Worm (Caenorhabditis elegans) whole organism, late embryonic: ENCODE measurements around the gene C06A12.19.

Source experiments
- C08G9.2 ChIP-seq: sonication (generic microtip); optimal IDR thresholded peaks from 2 replicates; lab custom pipeline; 2016; ENCODE audit warnings: mild to moderate bottlenecking, missing genetic modification characterization, moderate library complexity, missing compliant biosample characterization
- C38D4.7 ChIP-seq: fragments of 200-800 bp; sonication (Bioruptor generic); optimal IDR thresholded peaks from 2 replicates; lab custom pipeline; 2018; ENCODE audit warnings: mild to moderate bottlenecking, missing genetic modification characterization, moderate library complexity, missing compliant biosample characterization
- K02D7.2 ChIP-seq: sonication (generic microtip); optimal IDR thresholded peaks from 2 replicates; lab custom pipeline; 2017; ENCODE audit warnings: mild to moderate bottlenecking, missing genetic modification characterization, missing compliant biosample characterization
- ceh-18 ChIP-seq: sonication (generic microtip); optimal IDR thresholded peaks from 2 replicates; lab custom pipeline; 2016; ENCODE audit warnings: missing genetic modification characterization, missing compliant biosample characterization
- ceh-45 ChIP-seq: fragments of 200-800 bp; sonication (Bioruptor generic); IDR thresholded peaks from 2 replicates; pipeline ENCODE4 v1.3.6; 2022; ENCODE audit warnings: missing genetic modification reagents, missing genetic modification characterization, missing compliant biosample characterization
- ceh-9 ChIP-seq: sonication (generic microtip); optimal IDR thresholded peaks from 2 replicates; lab custom pipeline; 2016; ENCODE audit warnings: mild to moderate bottlenecking, missing genetic modification characterization, inconsistent platforms, missing compliant biosample characterization
- dmd-4 ChIP-seq: sonication (generic microtip); optimal IDR thresholded peaks from 2 replicates; lab custom pipeline; 2016; ENCODE audit warnings: borderline replicate concordance, missing genetic modification characterization, missing compliant biosample characterization
- dve-1 ChIP-seq: sonication (generic microtip); optimal IDR thresholded peaks from 2 replicates; lab custom pipeline; 2017; ENCODE audit warnings: antibody characterized with exemption, mild to moderate bottlenecking, missing genetic modification characterization, missing compliant biosample characterization
- ets-4 ChIP-seq: sonication (generic microtip); optimal IDR thresholded peaks from 2 replicates; lab custom pipeline; 2016; ENCODE audit warnings: missing genetic modification characterization, missing compliant biosample characterization
- hlh-13 ChIP-seq: fragments of 200-800 bp; sonication (Bioruptor generic); optimal IDR thresholded peaks from 2 replicates; lab custom pipeline; 2018; ENCODE audit warnings: mild to moderate bottlenecking, missing genetic modification characterization, missing compliant biosample characterization
- hlh-15 ChIP-seq: sonication (generic microtip); optimal IDR thresholded peaks from 2 replicates; lab custom pipeline; 2016; ENCODE audit warnings: missing genetic modification characterization, missing compliant biosample characterization
- hlh-30 ChIP-seq: sonication (generic microtip); optimal IDR thresholded peaks from 2 replicates; lab custom pipeline; 2017; ENCODE audit warnings: antibody characterized with exemption, missing genetic modification characterization, missing compliant biosample characterization; ENCODE audit not compliant: insufficient read depth
- hlh-6 ChIP-seq: sonication (generic microtip); optimal IDR thresholded peaks from 2 replicates; lab custom pipeline; 2016; ENCODE audit warnings: missing genotype, missing genetic modification characterization, missing compliant biosample characterization
- hlh-8 ChIP-seq: sonication (generic microtip); optimal IDR thresholded peaks from 2 replicates; lab custom pipeline; 2016; ENCODE audit warnings: missing genotype, missing genetic modification characterization, missing compliant biosample characterization
- lim-6 ChIP-seq: sonication (generic microtip); optimal IDR thresholded peaks from 2 replicates; lab custom pipeline; 2016; ENCODE audit warnings: missing genetic modification characterization, missing compliant biosample characterization
- lin-11 ChIP-seq: fragments of 200-800 bp; sonication (Bioruptor generic); optimal IDR thresholded peaks from 2 replicates; lab custom pipeline; 2018; ENCODE audit warnings: mild to moderate bottlenecking, missing genetic modification characterization, missing compliant biosample characterization
- madf-2 ChIP-seq: sonication (generic microtip); optimal IDR thresholded peaks from 2 replicates; lab custom pipeline; 2017; ENCODE audit warnings: missing genetic modification characterization, missing compliant biosample characterization
- mec-3 ChIP-seq: sonication (generic microtip); optimal IDR thresholded peaks from 2 replicates; lab custom pipeline; 2016; ENCODE audit warnings: borderline replicate concordance, missing genetic modification characterization, missing compliant biosample characterization
- nhr-11 ChIP-seq: fragments of 150-350 bp; optimal IDR thresholded peaks from 2 replicates; lab custom pipeline; 2014; ENCODE audit warnings: missing biosample characterization, missing genetic modification characterization
- nhr-232 ChIP-seq: sonication (generic microtip); optimal IDR thresholded peaks from 2 replicates; lab custom pipeline; 2016; ENCODE audit warnings: missing genetic modification characterization, missing compliant biosample characterization
- pag-3 ChIP-seq: sonication (generic microtip); optimal IDR thresholded peaks from 2 replicates; lab custom pipeline; 2016; ENCODE audit warnings: missing compliant biosample characterization, missing genetic modification characterization, borderline replicate concordance
- pat-9 ChIP-seq: fragments of 200-800 bp; sonication (Bioruptor generic); optimal IDR thresholded peaks from 2 replicates; lab custom pipeline; 2018; ENCODE audit warnings: mild to moderate bottlenecking, missing genetic modification characterization, moderate library complexity, missing compliant biosample characterization
- pax-1 ChIP-seq: fragments of 150-350 bp; optimal IDR thresholded peaks from 2 replicates; lab custom pipeline; 2014; ENCODE audit warnings: missing biosample characterization, missing genetic modification characterization
- pha-4 ChIP-seq: fragments of 150-350 bp; optimal IDR thresholded peaks from 2 replicates; lab custom pipeline; 2018; ENCODE audit warnings: missing biosample characterization, missing genetic modification reagents, missing genetic modification characterization
- pros-1 ChIP-seq: fragments of 150-350 bp; optimal IDR thresholded peaks from 2 replicates; lab custom pipeline; 2014; ENCODE audit warnings: missing biosample characterization, missing genetic modification reagents, missing genetic modification characterization
- sox-2 ChIP-seq: fragments of 200-800 bp; sonication (Bioruptor generic); IDR thresholded peaks from 2 replicates; pipeline ENCODE4 v1.3.6; 2022; ENCODE audit warnings: missing genetic modification reagents, missing genetic modification characterization, missing compliant biosample characterization
- sox-4 ChIP-seq: sonication (generic microtip); optimal IDR thresholded peaks from 2 replicates; lab custom pipeline; 2017; ENCODE audit warnings: mild to moderate bottlenecking, missing genetic modification characterization, inconsistent platforms, missing compliant biosample characterization
- syd-9 ChIP-seq: sonication (generic microtip); optimal IDR thresholded peaks from 2 replicates; lab custom pipeline; 2016; ENCODE audit warnings: mild to moderate bottlenecking, missing genetic modification characterization, moderate library complexity, missing compliant biosample characterization
- tbx-2 ChIP-seq: sonication (generic microtip); optimal IDR thresholded peaks from 2 replicates; lab custom pipeline; 2016; ENCODE audit warnings: missing genetic modification characterization, missing compliant biosample characterization
- ttx-3 ChIP-seq: sonication (generic microtip); optimal IDR thresholded peaks from 2 replicates; lab custom pipeline; 2016; ENCODE audit warnings: missing genetic modification reagents, missing genetic modification characterization, missing compliant biosample characterization
- unc-42 ChIP-seq: sonication (generic microtip); optimal IDR thresholded peaks from 2 replicates; lab custom pipeline; 2016; ENCODE audit warnings: missing genotype, missing genetic modification characterization, missing compliant biosample characterization
- unc-86 ChIP-seq: sonication (generic microtip); optimal IDR thresholded peaks from 2 replicates; lab custom pipeline; 2016; ENCODE audit warnings: missing genetic modification characterization, missing compliant biosample characterization
- zip-5 ChIP-seq: sonication (generic microtip); optimal IDR thresholded peaks from 2 replicates; lab custom pipeline; 2016; ENCODE audit warnings: missing genetic modification characterization, missing compliant biosample characterization
- ztf-16 ChIP-seq: sonication (generic microtip); optimal IDR thresholded peaks from 2 replicates; lab custom pipeline; 2017; ENCODE audit warnings: missing genetic modification characterization, missing compliant biosample characterization

The C06A12.19 gene

ce11 chrIV:17473034-17473433, 33.1 kb upstream of the C06A12.19 start, which contains the start of gene gba-3:
Gene gba-3 (plus strand): TSS chrIV:17473334.
- no peak for TF ChIP-seq pat-9 (tag; lab: Kevin White, UChicago)
- TF ChIP-seq hlh-13 (GFP tag; lab: Kevin White, UChicago) = no peak
- no peak for TF ChIP-seq hlh-15 (tag; lab: Kevin White, UChicago)
- no peak for TF ChIP-seq C08G9.2 (tag; lab: Kevin White, UChicago)
- TF ChIP-seq ceh-18 (tag; lab: Kevin White, UChicago) = no peak
- TF ChIP-seq lin-11 (tag; lab: Kevin White, UChicago) = no peak
- no peak for TF ChIP-seq pha-4 (tag; lab: Kevin White, UChicago)
- TF ChIP-seq hlh-8 (tag; lab: Kevin White, UChicago) = no peak
- TF ChIP-seq hlh-6 (tag; lab: Kevin White, UChicago) = no peak
- no peak for TF ChIP-seq madf-2 (tag; lab: Kevin White, UChicago)
- TF ChIP-seq nhr-11 (tag; lab: Kevin White, UChicago) = no peak
- TF ChIP-seq syd-9 (tag; lab: Kevin White, UChicago) = no peak
- TF ChIP-seq unc-86 (tag; lab: Kevin White, UChicago) = no peak
- no peak for TF ChIP-seq C38D4.7
- no peak for TF ChIP-seq tbx-2 (tag; lab: Kevin White, UChicago)
- TF ChIP-seq sox-4 (tag; lab: Kevin White, UChicago) = no peak
- no peak for TF ChIP-seq ets-4 (tag; lab: Kevin White, UChicago)

DNA sequence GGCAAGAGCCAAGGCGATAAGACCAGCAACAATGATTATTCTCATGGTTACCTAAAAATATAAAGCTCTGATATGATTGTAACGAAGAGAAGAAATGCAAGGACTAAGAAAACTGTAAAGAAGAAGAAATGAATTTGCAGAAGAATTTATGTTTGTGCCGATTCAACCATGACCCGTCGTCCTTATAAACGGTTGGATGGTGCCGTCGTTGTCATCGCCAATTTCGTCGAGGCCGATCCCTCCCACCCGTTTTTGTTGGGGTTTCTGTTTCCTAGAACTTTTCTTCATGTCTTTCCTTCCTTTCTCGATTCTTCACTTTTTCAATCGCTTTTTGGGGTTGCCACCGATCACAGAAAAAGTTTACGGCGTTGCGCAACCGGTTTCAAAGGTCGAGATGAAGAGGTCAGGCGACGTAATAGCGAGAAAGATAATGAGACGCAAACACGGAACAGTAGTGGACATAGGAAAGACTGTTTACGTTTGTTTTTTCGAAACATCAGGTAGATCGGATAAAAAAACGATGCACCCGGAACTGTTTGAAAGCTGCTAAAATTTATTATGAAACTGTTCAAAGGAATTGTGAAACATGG, 32.1 kb upstream of the C06A12.19 start, which contains the start of gene epic-1:
Gene epic-1 (minus strand): TSS at position 51 of the 590 bp plus-strand sequence.
- TF ChIP-seq sox-2 (GFP tag; lab: Robert Waterston, UW) = no peak
- TF ChIP-seq hlh-30 (tag; lab: Kevin White, UChicago) = no peak
- TF ChIP-seq K02D7.2 = no peak
- TF ChIP-seq pros-1 (tag; lab: Kevin White, UChicago) = no peak
- no peak for TF ChIP-seq ttx-3 (tag; lab: Kevin White, UChicago)
- no peak for TF ChIP-seq ztf-16 (tag; lab: Kevin White, UChicago)
- TF ChIP-seq dve-1 (tag; lab: Kevin White, UChicago) = no peak
- TF ChIP-seq syd-9 (tag; lab: Kevin White, UChicago) = no peak
- TF ChIP-seq C08G9.2 (tag; lab: Kevin White, UChicago) = no peak
- no peak for TF ChIP-seq ceh-45 (GFP tag; lab: Robert Waterston, UW)
- TF ChIP-seq unc-86 (tag; lab: Kevin White, UChicago) = no peak
- TF ChIP-seq pax-1 (tag; lab: Kevin White, UChicago) = no peak
- no peak for TF ChIP-seq dmd-4 (tag; lab: Kevin White, UChicago)
- TF ChIP-seq mec-3 (tag; lab: Kevin White, UChicago) = no peak
- no peak for TF ChIP-seq pag-3
- no peak for TF ChIP-seq ceh-9 (tag; lab: Kevin White, UChicago)
- no peak for TF ChIP-seq nhr-232 (tag; lab: Kevin White, UChicago)

- TF ChIP-seq lim-6 (tag; lab: Kevin White, UChicago) = no peak
- TF ChIP-seq C08G9.2 (tag; lab: Kevin White, UChicago) = no peak
- TF ChIP-seq zip-5 (tag; lab: Kevin White, UChicago) = no peak
Measured at ce11 chrIV:17470096-17470602, 30.2 kb upstream of the C06A12.19 start, which contains the start of gene F11E6.4. Gene F11E6.4 (minus strand): TSS chrIV:17470354.

ce11 chrIV:17467825-17468224, 27.9 kb upstream of the C06A12.19 start:
- TF ChIP-seq unc-42 (tag; lab: Kevin White, UChicago) = peak; percentile 7
- no peak for TF ChIP-seq ceh-45 (GFP tag; lab: Robert Waterston, UW)
